Worm (Caenorhabditis elegans): Measurements from ENCODE around the gene pkd-2.

The pkd-2 gene

ce11 chrIV:15234272-15234671 is 521 bp downstream of the pkd-2 start:
- TF ChIP-seq F37D6.2 (tag; optimal IDR thresholded peaks at IDR 0.05) (no peak), snpc-1.2 (GFP tag; IDR thresholded peaks at IDR 0.05) (peak; percentile 100), lin-38 (GFP tag; IDR thresholded peaks at IDR 0.05) (peak; percentile 53), snpc-4 (tag; optimal IDR thresholded peaks at IDR 0.05) (peak; percentile 71), fkh-10 (GFP tag; optimal IDR thresholded peaks at IDR 0.05) (no peak), ceh-32 (tag; optimal IDR thresholded peaks at IDR 0.05; ENCODE audit: poor library complexity) (no peak), mes-2 (tag; optimal IDR thresholded peaks at IDR 0.05; ENCODE audit: poor library complexity, severe bottlenecking) (no peak), F49E8.2 (tag; optimal IDR thresholded peaks at IDR 0.05; ENCODE audit: borderline replicate concordance) (peak; percentile 58), mdt-29 (GFP tag; IDR thresholded peaks at IDR 0.05) (peak; percentile 83)

DNA sequence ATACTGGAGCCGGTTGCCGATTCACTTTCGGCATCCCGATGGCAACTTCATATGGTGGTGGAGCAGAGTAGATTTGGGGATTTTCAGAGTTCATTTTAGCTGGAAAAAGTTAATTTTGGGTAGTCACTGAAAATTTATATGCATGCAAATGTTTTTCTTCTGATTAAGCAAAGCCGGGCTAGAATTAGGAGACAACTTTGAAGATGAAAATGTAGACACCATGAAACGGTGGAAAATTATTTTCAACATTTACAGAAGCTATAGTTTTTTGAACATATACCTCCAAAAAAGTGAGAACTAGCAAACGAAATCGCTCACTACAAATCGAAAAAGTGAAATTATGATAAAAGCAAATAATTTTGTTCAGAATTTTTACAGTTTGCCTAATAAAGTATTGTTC is 14.5 kb downstream of the pkd-2 start, which contains the start of gene Y40H7A.11:
TSS of gene Y40H7A.11 (minus strand) at position 101 of the 400 bp plus-strand sequence.
- TF ChIP-seq snpc-1.2 (GFP tag; IDR thresholded peaks at IDR 0.05): peak; percentile 53
- no peak for TF ChIP-seq mes-2 (tag; optimal IDR thresholded peaks at IDR 0.05; ENCODE audit: poor library complexity, severe bottlenecking)

- TF ChIP-seq snpc-1.2 (GFP tag; IDR thresholded peaks at IDR 0.05): peak; percentile 90
These were observed 16.6 kb downstream of the pkd-2 start for ce11 chrIV:15218107-15218657.

DNA sequence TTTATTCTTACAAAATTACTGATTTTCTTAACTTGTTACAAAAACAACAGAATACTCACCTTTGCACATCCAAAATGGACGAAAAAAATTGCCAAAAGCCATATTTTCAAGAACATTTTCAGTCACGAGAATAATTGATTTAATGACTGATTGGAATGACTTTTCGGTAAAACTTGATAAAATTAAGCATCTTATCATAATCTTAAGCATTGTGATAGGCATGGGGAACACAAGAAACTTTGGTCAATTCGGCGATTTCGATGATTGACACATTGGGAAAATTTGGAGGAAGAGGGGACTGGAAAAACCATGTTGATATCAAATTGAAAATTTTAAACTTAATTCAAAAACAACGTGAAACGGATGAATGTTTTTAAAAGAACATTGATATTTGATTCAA is 19.3 kb downstream of the pkd-2 start, which contains the start of gene Y40H7A.10:
TSS of gene Y40H7A.10 (minus strand) at position 128 of the 400 bp plus-strand sequence.
- TF ChIP-seq mxl-2 (GFP tag; conservative IDR thresholded peaks at IDR 0.05): no peak
- TF ChIP-seq dve-1 (tag; optimal IDR thresholded peaks at IDR 0.05; ENCODE audit: insufficient read depth): peak; percentile 43
- no peak for TF ChIP-seq T26A8.4 (GFP tag; IDR thresholded peaks at IDR 0.05)
- TF ChIP-seq T20F7.1 (GFP tag; optimal IDR thresholded peaks at IDR 0.05): peak; percentile 3
- TF ChIP-seq dmd-6 (GFP tag; IDR thresholded peaks at IDR 0.05): peak; percentile 77

DNA sequence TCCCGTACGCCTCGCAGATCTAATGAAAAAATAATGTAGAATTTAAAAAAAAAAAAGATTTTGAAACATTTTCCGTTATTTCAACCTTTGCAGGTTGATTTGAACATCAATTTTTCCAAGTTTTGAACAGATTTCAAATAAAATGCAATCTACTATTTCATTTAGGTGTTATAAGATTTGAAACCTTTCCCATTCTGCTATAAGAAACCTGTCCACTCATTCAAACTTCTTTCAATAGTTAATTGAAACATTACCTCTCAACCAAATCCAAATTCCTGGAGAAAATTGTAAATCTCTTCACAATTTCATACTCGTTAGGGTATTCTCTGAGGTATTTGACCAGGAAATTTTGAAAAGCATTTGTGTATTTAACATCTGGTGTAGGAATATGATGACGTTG is 20.1 kb downstream of the pkd-2 start:
- TF ChIP-seq cey-2 (tag; optimal IDR thresholded peaks at IDR 0.05; ENCODE audit: borderline replicate concordance, insufficient read depth) (no peak), snpc-1.2 (GFP tag; IDR thresholded peaks at IDR 0.05) (peak; percentile 50; the same call in 1 of the 2 replicates)

ce11 chrIV:15210482-15210881 is 24.3 kb downstream of the pkd-2 start:
- TF ChIP-seq ceh-62 (tag; optimal IDR thresholded peaks at IDR 0.05) (no peak), fkh-10 (GFP tag; optimal IDR thresholded peaks at IDR 0.05) (no peak), nhr-48 (tag; optimal IDR thresholded peaks at IDR 0.05) (no peak), nhr-111 (GFP tag; optimal IDR thresholded peaks at IDR 0.05) (no peak), spr-1 (tag; optimal IDR thresholded peaks at IDR 0.05) (no peak), gei-8 (GFP tag; optimal IDR thresholded peaks at IDR 0.05) (no peak)

ce11 chrIV:15206649-15207048 is 28.1 kb downstream of the pkd-2 start:
- no peak for TF ChIP-seq lin-29 (GFP tag; IDR thresholded peaks at IDR 0.05)
- no peak for TF ChIP-seq mep-1 (tag; optimal IDR thresholded peaks at IDR 0.05)
- no peak for TF ChIP-seq zip-11 (GFP tag; IDR thresholded peaks at IDR 0.05)
- TF ChIP-seq snpc-1.2 (GFP tag; IDR thresholded peaks at IDR 0.05): peak; percentile 55
- no peak for TF ChIP-seq madf-9 (GFP tag; conservative IDR thresholded peaks at IDR 0.05)
- no peak for TF ChIP-seq mxl-2 (GFP tag; conservative IDR thresholded peaks at IDR 0.05)
- no peak for TF ChIP-seq lsy-2 (tag; optimal IDR thresholded peaks at IDR 0.05)
- no peak for TF ChIP-seq ztf-11 (tag; optimal IDR thresholded peaks at IDR 0.05)

Measured in whole organism, L4 larva.